Fruit fly (Drosophila melanogaster) whole organism: ENCODE results near the gene CG12096.
"Not testable (repeated sequence)": the region's sequence is repeated elsewhere in the genome, so short reads cannot be mapped to it uniquely, and the experiment has no call there.

Experiments used
- EcR ChIP-seq, 2 experiments: fragments of >200 bp; optimal IDR thresholded peaks; 2 replicates each; lab custom pipeline; 2017; ENCODE audit warnings: missing biosample characterization in 2 of 2, missing genetic modification characterization in 2 of 2, missing genetic modification reagents in 2 of 2
- pan ChIP-seq: fragments of >200 bp; optimal IDR thresholded peaks from 2 replicates; lab custom pipeline; 2017
- psq ChIP-seq: fragments of >200 bp; optimal IDR thresholded peaks from 2 replicates; lab custom pipeline; 2017
- usp ChIP-seq: fragments of >200 bp; optimal IDR thresholded peaks from 2 replicates; lab custom pipeline; 2017; ENCODE audit warnings: missing biosample characterization, missing genetic modification characterization, mixed read lengths

DNA sequence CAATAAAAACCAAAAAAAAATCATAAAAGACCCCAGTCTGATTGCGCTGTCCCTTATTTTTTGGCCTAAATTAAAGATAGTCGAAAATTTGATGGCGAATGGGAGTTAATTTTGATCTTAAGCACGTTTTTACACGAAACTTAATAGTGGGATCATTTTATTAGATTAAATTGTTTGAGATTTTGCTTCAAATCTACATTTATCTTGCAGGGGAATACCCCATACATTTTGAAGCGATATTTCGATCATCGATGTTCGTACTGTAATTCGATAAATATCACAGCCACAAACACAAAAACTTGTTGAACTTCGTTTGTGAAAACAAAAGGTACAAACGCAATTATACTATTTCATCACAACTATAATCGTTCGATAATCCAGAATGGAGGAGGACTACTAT is 18.3 kb downstream of the CG12096 start, which contains the start of gene CG32640:
- not testable (repeated sequence) for TF ChIP-seq usp (GFP tag; lab: Kevin White, UChicago); EcR (GFP tag; optimal IDR thresholded peaks at IDR 0.05; lab: Kevin White, UChicago); pan (lab: Kevin White, UChicago); psq (lab: Kevin White, UChicago)
